Fruit fly (Drosophila melanogaster): Measurements from ENCODE around the gene CG17746.

Gene CG17746

dm6 chr3L:3239033-3239752 is at the start of gene CG17746:
Gene CG17746 (minus strand): TSS chr3L:3239578.
- no peak for TF ChIP-seq CG17801 (GFP tag; optimal IDR thresholded peaks at IDR 0.05; ENCODE audit: partially characterized antibody)

- no peak for TF ChIP-seq CG17801 (GFP tag; optimal IDR thresholded peaks at IDR 0.05; ENCODE audit: partially characterized antibody)
Measured at dm6 chr3L:3288414-3288813, 49.0 kb upstream of the CG17746 start.

dm6 chr3L:3284900-3285299 is 45.5 kb upstream of the CG17746 start:
- TF ChIP-seq CG17801 (GFP tag; optimal IDR thresholded peaks at IDR 0.05; ENCODE audit: partially characterized antibody) = no peak

dm6 chr3L:3283264-3283663 is 43.9 kb upstream of the CG17746 start:
- no peak for TF ChIP-seq CG17801 (GFP tag; optimal IDR thresholded peaks at IDR 0.05; ENCODE audit: partially characterized antibody)

dm6 chr3L:3279930-3280329 is 40.6 kb upstream of the CG17746 start, which contains the start of gene CG12017:
Gene CG12017 (plus strand): TSS chr3L:3280239.
- TF ChIP-seq CG17801 (GFP tag; optimal IDR thresholded peaks at IDR 0.05; ENCODE audit: partially characterized antibody) = no peak

- TF ChIP-seq CG17801 (GFP tag; optimal IDR thresholded peaks at IDR 0.05; ENCODE audit: partially characterized antibody) = no peak
Measured at dm6 chr3L:3276930-3277329, 37.6 kb upstream of the CG17746 start.

dm6 chr3L:3274463-3275177 is 35.2 kb upstream of the CG17746 start:
- no peak for TF ChIP-seq CG17801 (GFP tag; optimal IDR thresholded peaks at IDR 0.05; ENCODE audit: partially characterized antibody)

dm6 chr3L:3270736-3271135 is 31.4 kb upstream of the CG17746 start, which contains the start of gene CG14960:
Gene CG14960 (plus strand): TSS chr3L:3271036.
- no peak for TF ChIP-seq CG17801 (GFP tag; optimal IDR thresholded peaks at IDR 0.05; ENCODE audit: partially characterized antibody)

- no peak for TF ChIP-seq CG17801 (GFP tag; optimal IDR thresholded peaks at IDR 0.05; ENCODE audit: partially characterized antibody)
Measured at dm6 chr3L:3268161-3268560, 28.8 kb upstream of the CG17746 start, which contains the start of gene CG34265. Gene CG34265 (plus strand): TSS chr3L:3268461.

- no peak for TF ChIP-seq CG17801 (GFP tag; optimal IDR thresholded peaks at IDR 0.05; ENCODE audit: partially characterized antibody)
Measured at dm6 chr3L:3266306-3266705, 26.9 kb upstream of the CG17746 start.

- no peak for TF ChIP-seq CG17801 (GFP tag; optimal IDR thresholded peaks at IDR 0.05; ENCODE audit: partially characterized antibody)
Measured at dm6 chr3L:3261642-3262041, 22.3 kb upstream of the CG17746 start.

- TF ChIP-seq CG17801 (GFP tag; optimal IDR thresholded peaks at IDR 0.05; ENCODE audit: partially characterized antibody) = no peak
Measured at dm6 chr3L:3259703-3260102, 20.3 kb upstream of the CG17746 start.

dm6 chr3L:3257690-3258089 is 18.3 kb upstream of the CG17746 start, which contains the start of gene ckd:
Gene ckd (plus strand): TSS chr3L:3257878.
- TF ChIP-seq CG17801 (GFP tag; optimal IDR thresholded peaks at IDR 0.05; ENCODE audit: partially characterized antibody) = no peak

- TF ChIP-seq CG17801 (GFP tag; optimal IDR thresholded peaks at IDR 0.05; ENCODE audit: partially characterized antibody) = no peak
Measured at dm6 chr3L:3253631-3254030, 14.3 kb upstream of the CG17746 start.

dm6 chr3L:3252884-3253283 is 13.5 kb upstream of the CG17746 start:
- no peak for TF ChIP-seq CG17801 (GFP tag; optimal IDR thresholded peaks at IDR 0.05; ENCODE audit: partially characterized antibody)

Data from ovary, adult (tissue).